Worm (Caenorhabditis elegans) whole organism, young adult: ENCODE measurements around the gene sri-24.
A peak's percentile ranks its signal among the peaks of the same experiment; 100 is the strongest.

Experiments
- B0035.1 ChIP-seq: sonication (generic microtip); optimal IDR thresholded peaks from 2 replicates; lab custom pipeline; 2016; ENCODE audit warnings: missing genetic modification characterization, mild to moderate bottlenecking, missing compliant biosample characterization, missing genotype, missing genetic modification reagents
- B0336.3 ChIP-seq: fragments of 200-800 bp; sonication (Bioruptor generic); IDR thresholded peaks from 2 replicates; pipeline ENCODE4 v1.3.6; 2022; ENCODE audit warnings: missing genetic modification characterization, missing compliant biosample characterization
- D2030.7 ChIP-seq: fragments of 200-800 bp; sonication (Bioruptor generic); IDR thresholded peaks from 2 replicates; pipeline ENCODE4 v1.3.6; 2022; ENCODE audit warnings: missing genetic modification reagents, missing genetic modification characterization, missing compliant biosample characterization
- F22D6.2 ChIP-seq: sonication (generic microtip); optimal IDR thresholded peaks from 2 replicates; lab custom pipeline; 2016; ENCODE audit warnings: mild to moderate bottlenecking, missing genetic modification characterization, missing compliant biosample characterization
- F55B11.4 ChIP-seq: sonication (generic microtip); optimal IDR thresholded peaks from 2 replicates; lab custom pipeline; 2016; ENCODE audit warnings: missing compliant biosample characterization, missing genetic modification characterization, borderline replicate concordance; ENCODE audit not compliant: insufficient read depth
- F57C9.4 ChIP-seq: sonication (generic microtip); optimal IDR thresholded peaks from 2 replicates; lab custom pipeline; 2017; ENCODE audit warnings: mild to moderate bottlenecking, missing genetic modification characterization, missing compliant biosample characterization
- K12H6.12 ChIP-seq: fragments of 200-800 bp; sonication (Bioruptor generic); optimal IDR thresholded peaks from 2 replicates; lab custom pipeline; 2018; ENCODE audit warnings: mild to moderate bottlenecking, missing genetic modification characterization, missing compliant biosample characterization
- T26A5.8 ChIP-seq: sonication (generic microtip); optimal IDR thresholded peaks from 2 replicates; lab custom pipeline; 2016; ENCODE audit warnings: missing genetic modification characterization, missing compliant biosample characterization
- Y56A3A.18 ChIP-seq: fragments of 200-800 bp; sonication (Bioruptor generic); IDR thresholded peaks from 2 replicates; pipeline ENCODE4 v1.3.6; 2022; ENCODE audit warnings: missing genetic modification reagents, missing genetic modification characterization, missing compliant biosample characterization
- Y67H2A.10 ChIP-seq: fragments of 200-800 bp; sonication (Bioruptor generic); conservative IDR thresholded peaks from 2 replicates; pipeline ENCODE4 v1.3.6; 2022; ENCODE audit warnings: missing genetic modification reagents, missing genetic modification characterization, missing compliant biosample characterization
- ama-1 ChIP-seq, 3 experiments: fragments of 150-350 bp in 1 of 3; sonication (generic microtip) in 2 of 3; optimal IDR thresholded peaks; 2 replicates each; lab custom pipeline; 2014 to 2018; ENCODE audit warnings: missing biosample characterization in 2 of 3, missing genetic modification characterization in 2 of 3, missing genetic modification reagents in 2 of 3
- atf-7 ChIP-seq: sonication (generic microtip); optimal IDR thresholded peaks from 2 replicates; lab custom pipeline; 2017; ENCODE audit warnings: mild to moderate bottlenecking, missing genetic modification characterization, missing compliant biosample characterization
- attf-3 ChIP-seq: fragments of 200-800 bp; sonication (Bioruptor generic); conservative IDR thresholded peaks from 2 replicates; pipeline ENCODE4 v1.3.6; 2022; ENCODE audit warnings: missing genetic modification reagents, missing genetic modification characterization, missing compliant biosample characterization
- attf-6 ChIP-seq: fragments of 200-800 bp; sonication (Bioruptor generic); IDR thresholded peaks from 2 replicates; pipeline ENCODE4 v1.3.6; 2022; ENCODE audit warnings: missing genetic modification reagents, missing genetic modification characterization, missing compliant biosample characterization
- bed-2 ChIP-seq: fragments of 200-800 bp; sonication (Bioruptor generic); IDR thresholded peaks from 2 replicates; pipeline ENCODE4 v1.3.6; 2022; ENCODE audit warnings: missing genetic modification reagents, missing genetic modification characterization, missing compliant biosample characterization
- cebp-2 ChIP-seq: fragments of 200-800 bp; sonication (Bioruptor generic); IDR thresholded peaks from 2 replicates; pipeline ENCODE4 v1.3.6; 2022; ENCODE audit warnings: missing genetic modification characterization, missing compliant biosample characterization
- chd-7 ChIP-seq: sonication (generic microtip); optimal IDR thresholded peaks from 2 replicates; lab custom pipeline; 2016; ENCODE audit warnings: mild to moderate bottlenecking, missing genetic modification characterization, moderate library complexity, missing compliant biosample characterization
- dox-1 ChIP-seq: fragments of 200-800 bp; sonication (Bioruptor generic); IDR thresholded peaks from 2 replicates; pipeline ENCODE4 v1.3.6; 2022; ENCODE audit warnings: missing genetic modification reagents, missing genetic modification characterization, missing compliant biosample characterization
- dpff-1 ChIP-seq: sonication (generic microtip); optimal IDR thresholded peaks from 2 replicates; lab custom pipeline; 2017; ENCODE audit warnings: mild to moderate bottlenecking, missing genetic modification characterization, missing compliant biosample characterization
- dpl-1 ChIP-seq: fragments of 150-350 bp; optimal IDR thresholded peaks from 2 replicates; lab custom pipeline; 2014; ENCODE audit warnings: missing biosample characterization, missing genetic modification reagents, missing genetic modification characterization
- egrh-3 ChIP-seq: fragments of 200-800 bp; sonication (Bioruptor generic); IDR thresholded peaks from 2 replicates; pipeline ENCODE4 v1.3.6; 2022; ENCODE audit warnings: missing genetic modification reagents, missing genetic modification characterization, missing compliant biosample characterization
- fkh-3 ChIP-seq: sonication (generic microtip); optimal IDR thresholded peaks from 2 replicates; lab custom pipeline; 2016; ENCODE audit warnings: mild to moderate bottlenecking, missing genetic modification characterization, missing compliant biosample characterization
- hlh-12 ChIP-seq: sonication (generic microtip); optimal IDR thresholded peaks from 2 replicates; lab custom pipeline; 2016; ENCODE audit warnings: missing genetic modification characterization, missing compliant biosample characterization
- hmg-20 ChIP-seq: fragments of 200-800 bp; sonication (Bioruptor generic); IDR thresholded peaks from 2 replicates; pipeline ENCODE4 v1.3.6; 2022; ENCODE audit warnings: missing genetic modification reagents, missing genetic modification characterization, missing compliant biosample characterization
- hrde-1 ChIP-seq: sonication (generic microtip); optimal IDR thresholded peaks from 2 replicates; lab custom pipeline; 2016; ENCODE audit warnings: missing genetic modification characterization, mild to moderate bottlenecking, missing compliant biosample characterization, moderate library complexity, missing genotype, missing genetic modification reagents, borderline replicate concordance
- let-607 ChIP-seq, 2 experiments: fragments of 200-800 bp in 1 of 2; sonication (Bioruptor generic) in 1 of 2; sonication (generic microtip) in 1 of 2; optimal IDR thresholded peaks; 2 replicates each; lab custom pipeline; 2016 to 2018; ENCODE audit warnings: mild to moderate bottlenecking in 2 of 2, missing compliant biosample characterization in 2 of 2, missing genetic modification characterization in 2 of 2, moderate library complexity in 2 of 2, missing genotype in 1 of 2
- lsy-27 ChIP-seq: sonication (generic microtip); optimal IDR thresholded peaks from 2 replicates; lab custom pipeline; 2017; ENCODE audit warnings: missing genetic modification characterization, mild to moderate bottlenecking, missing compliant biosample characterization, antibody characterized with exemption, missing genotype, borderline replicate concordance; ENCODE audit not compliant: insufficient read depth
- madf-3 ChIP-seq: fragments of 200-800 bp; sonication (Bioruptor generic); IDR thresholded peaks from 2 replicates; pipeline ENCODE4 v1.3.6; 2022; ENCODE audit warnings: missing genetic modification reagents, missing genetic modification characterization, missing compliant biosample characterization
- madf-8 ChIP-seq: fragments of 200-800 bp; sonication (Bioruptor generic); conservative IDR thresholded peaks from 2 replicates; pipeline ENCODE4 v1.3.6; 2022; ENCODE audit warnings: missing genetic modification reagents, missing genetic modification characterization, missing compliant biosample characterization
- mel-28 ChIP-seq: sonication (generic microtip); optimal IDR thresholded peaks from 2 replicates; lab custom pipeline; 2016; ENCODE audit warnings: borderline replicate concordance, mild to moderate bottlenecking, missing genetic modification characterization, missing compliant biosample characterization
- mes-4 ChIP-seq: sonication (generic microtip); optimal IDR thresholded peaks from 2 replicates; lab custom pipeline; 2016; ENCODE audit warnings: missing genotype, missing genetic modification characterization, missing compliant biosample characterization
- nfya-1 ChIP-seq: sonication (generic microtip); optimal IDR thresholded peaks from 2 replicates; lab custom pipeline; 2017; ENCODE audit warnings: antibody characterized with exemption, missing compliant biosample characterization, missing genetic modification characterization, borderline replicate concordance; ENCODE audit not compliant: insufficient read depth
- nfyb-1 ChIP-seq: fragments of 200-800 bp; sonication (Bioruptor generic); IDR thresholded peaks from 2 replicates; pipeline ENCODE4 v1.3.6; 2022; ENCODE audit warnings: missing genetic modification reagents, missing genetic modification characterization, missing compliant biosample characterization
- nhr-179 ChIP-seq: sonication (generic microtip); optimal IDR thresholded peaks from 2 replicates; lab custom pipeline; 2016; ENCODE audit warnings: mild to moderate bottlenecking, missing genetic modification characterization, missing compliant biosample characterization
- nhr-80 ChIP-seq: sonication (generic microtip); optimal IDR thresholded peaks from 2 replicates; lab custom pipeline; 2016; ENCODE audit warnings: missing genetic modification characterization, missing compliant biosample characterization
- nhr-90 ChIP-seq: sonication (generic microtip); optimal IDR thresholded peaks from 2 replicates; lab custom pipeline; 2016; ENCODE audit warnings: missing genotype, mild to moderate bottlenecking, missing genetic modification characterization, missing compliant biosample characterization
- pha-4 ChIP-seq: fragments of 150-350 bp; sonication (generic microtip); optimal IDR thresholded peaks from 2 replicates; lab custom pipeline; 2014; ENCODE audit warnings: missing biosample characterization, missing genetic modification reagents, missing genetic modification characterization
- rec-8 ChIP-seq, 2 experiments: sonication (generic microtip); optimal IDR thresholded peaks; 2 replicates each; lab custom pipeline; 2016; ENCODE audit warnings: mild to moderate bottlenecking in 2 of 2, missing genetic modification characterization in 2 of 2, missing genetic modification reagents in 2 of 2, missing genotype in 2 of 2, missing biosample characterization in 1 of 2, missing compliant biosample characterization in 1 of 2, moderate library complexity in 1 of 2
- sea-2 ChIP-seq: fragments of 200-800 bp; sonication (Bioruptor generic); IDR thresholded peaks from 2 replicates; pipeline ENCODE4 v1.3.6; 2022; ENCODE audit warnings: missing genetic modification characterization, missing compliant biosample characterization
- tlf-1 ChIP-seq: fragments of 200-800 bp; sonication (Bioruptor generic); optimal IDR thresholded peaks from 2 replicates; lab custom pipeline; 2018; ENCODE audit warnings: mild to moderate bottlenecking, missing genetic modification characterization, missing compliant biosample characterization
- xnd-1 ChIP-seq: sonication (generic microtip); optimal IDR thresholded peaks from 2 replicates; lab custom pipeline; 2016; ENCODE audit warnings: missing genotype, missing genetic modification reagents, missing genetic modification characterization, missing compliant biosample characterization
- zim-3 ChIP-seq: sonication (generic microtip); optimal IDR thresholded peaks from 2 replicates; lab custom pipeline; 2017; ENCODE audit warnings: mild to moderate bottlenecking, missing genetic modification characterization, moderate library complexity, missing compliant biosample characterization
- ztf-3 ChIP-seq: fragments of 200-800 bp; sonication (Bioruptor generic); optimal IDR thresholded peaks from 2 replicates; lab custom pipeline; 2018; ENCODE audit warnings: mild to moderate bottlenecking, missing genetic modification characterization, missing compliant biosample characterization

sri-24 gene

DNA sequence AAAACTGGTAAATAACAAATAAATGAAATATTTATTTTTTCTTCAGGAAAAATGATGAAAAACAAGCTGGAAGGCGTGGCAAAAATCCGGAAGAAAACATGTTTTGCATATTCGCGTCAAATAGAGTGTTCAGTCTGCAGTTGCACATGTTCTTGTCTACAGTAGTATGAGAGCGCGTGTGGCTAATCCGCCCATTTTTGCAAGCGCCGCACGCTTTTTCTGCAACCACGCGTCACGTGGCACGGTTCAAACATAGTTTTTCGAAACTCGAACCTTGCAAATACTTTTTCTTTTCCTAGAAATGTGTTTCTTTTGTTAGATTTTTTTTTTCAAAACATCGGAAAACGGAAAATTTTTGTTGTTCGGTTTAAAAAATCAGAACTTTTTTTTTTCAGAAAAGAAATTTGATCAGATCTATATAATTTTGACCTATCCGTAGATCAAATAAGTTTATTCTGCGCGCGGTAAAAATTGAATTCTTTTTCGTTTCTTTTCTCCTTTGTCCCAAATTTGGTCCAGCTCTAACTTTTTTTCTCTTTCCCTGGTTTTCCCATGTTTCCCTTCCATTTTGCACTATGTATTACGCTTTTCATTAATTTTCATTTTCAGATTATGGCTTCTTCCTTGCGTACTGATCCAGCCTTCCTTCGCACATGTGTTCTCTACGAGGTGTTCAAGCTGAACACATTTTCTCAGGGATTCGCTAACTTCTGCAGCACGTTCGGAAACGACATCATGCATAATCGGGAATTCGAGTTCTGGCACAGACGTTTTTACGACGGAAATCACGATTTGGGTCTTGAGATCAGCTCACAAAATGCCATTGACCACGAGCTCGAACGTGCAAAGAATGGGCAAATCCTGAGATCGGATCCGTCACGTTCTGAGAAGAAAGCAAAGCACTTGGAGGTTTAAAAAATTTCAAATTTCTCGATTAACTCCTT lies 27.6 kb upstream of the sri-24 start, which contains the start of gene Y75B12B.1 (continued):
- no peak for TF ChIP-seq K12H6.12 (tag; lab: Kevin White, UChicago)
- no peak for TF ChIP-seq B0035.1 (tag; lab: Kevin White, UChicago)
- TF ChIP-seq xnd-1, result peak; percentile 95
- no peak for TF ChIP-seq Y56A3A.18 (GFP tag; lab: Robert Waterston, UW)
- no peak for TF ChIP-seq mes-4 (tag; lab: Kevin White, UChicago)
- TF ChIP-seq nhr-90 (tag; lab: Kevin White, UChicago), result no peak
- no peak for TF ChIP-seq hlh-12 (tag; lab: Kevin White, UChicago)
- no peak for TF ChIP-seq hmg-20 (GFP tag; lab: Robert Waterston, UW)
- TF ChIP-seq zim-3 (tag; lab: Kevin White, UChicago), result no peak
- TF ChIP-seq, all 124 proteins: peak for 36

DNA sequence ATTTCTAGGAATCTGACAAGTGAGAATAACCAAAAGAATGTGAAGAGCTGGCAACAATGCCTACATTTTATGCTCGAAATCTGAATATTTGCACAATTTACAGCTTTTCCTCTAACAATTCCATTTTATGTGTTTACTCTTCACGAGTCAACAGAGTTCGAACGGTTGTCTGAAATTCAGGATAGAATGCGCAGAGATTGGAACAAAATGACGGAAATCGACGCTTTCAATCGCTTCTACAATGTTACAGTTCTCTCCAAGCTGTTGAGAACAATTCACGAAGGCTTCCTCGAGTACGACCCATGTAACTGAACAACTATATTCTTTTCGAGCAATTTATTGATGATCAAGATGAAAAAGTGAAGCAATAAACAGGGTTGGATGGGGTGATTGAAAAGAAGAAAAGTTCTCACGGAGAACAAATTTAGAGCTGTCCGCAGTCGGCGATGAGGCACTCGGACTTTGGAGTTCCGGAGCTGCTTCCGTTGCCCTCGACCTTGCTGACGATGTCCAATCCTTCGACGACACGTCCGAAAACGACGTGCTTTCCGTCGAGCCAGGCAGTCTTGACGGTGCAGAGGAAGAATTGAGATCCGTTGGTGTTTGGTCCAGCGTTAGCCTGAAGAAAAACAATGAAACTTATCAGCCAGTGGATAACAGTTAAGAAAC lies 25.6 kb upstream of the sri-24 start, which contains the start of gene Y75B12B.3:
Gene Y75B12B.3 (minus strand): TSS at position 21 of the 669 bp plus-strand sequence.
- no peak for TF ChIP-seq F22D6.2 (tag; lab: Kevin White, UChicago)
- no peak for TF ChIP-seq nhr-179 (tag; lab: Kevin White, UChicago)
- 0 out of 2 replicates have a peak, but pooled peaks have one; percentile 9 for TF ChIP-seq nfyb-1 (GFP tag; lab: Robert Waterston, UW)
- TF ChIP-seq bed-2 (GFP tag; lab: Robert Waterston, UW), result no peak
- TF ChIP-seq nfya-1 (tag; lab: Kevin White, UChicago), result no peak
- 0 out of 2 replicates have a peak, but pooled peaks have one; percentile 3 for TF ChIP-seq madf-3 (GFP tag; lab: Robert Waterston, UW)
- no peak for TF ChIP-seq chd-7
- peak; percentile 73 for TF ChIP-seq ama-1 (optimal IDR thresholded peaks at IDR 0.05; lab: Kevin White, UChicago)
- TF ChIP-seq ama-1 (GFP tag; optimal IDR thresholded peaks at IDR 0.05; lab: Kevin White, UChicago), result peak in 1 of 2 experiments; percentile 9
- TF ChIP-seq dpl-1 (GFP tag; lab: Kevin White, UChicago), result no peak
- TF ChIP-seq pha-4, result no peak
- no peak for TF ChIP-seq lsy-27 (tag; lab: Kevin White, UChicago)
- no peak for TF ChIP-seq Y67H2A.10 (GFP tag; lab: Robert Waterston, UW)
- peak; percentile 51 for TF ChIP-seq tlf-1 (GFP tag; lab: Kevin White, UChicago)
- no peak for TF ChIP-seq K12H6.12 (tag; lab: Kevin White, UChicago)
- TF ChIP-seq attf-6 (GFP tag; lab: Robert Waterston, UW), result peak; percentile 50; the same call in 1 of the 2 replicates
- TF ChIP-seq ztf-3 (GFP tag; lab: Kevin White, UChicago), result no peak
- TF ChIP-seq cebp-2, result no peak
- TF ChIP-seq dox-1 (GFP tag; lab: Robert Waterston, UW), result peak; percentile 32; the same call in 1 of the 2 replicates
- TF ChIP-seq D2030.7 (GFP tag; lab: Robert Waterston, UW), result no peak
- TF ChIP-seq B0336.3 (GFP tag; lab: Robert Waterston, UW), result peak; percentile 81
- no peak for TF ChIP-seq fkh-3 (tag; lab: Kevin White, UChicago)
- TF ChIP-seq attf-3 (GFP tag; lab: Robert Waterston, UW), result no peak
- no peak for TF ChIP-seq dpff-1
- TF ChIP-seq atf-7 (tag; lab: Kevin White, UChicago), result no peak
- TF ChIP-seq hrde-1 (tag; lab: Kevin White, UChicago), result peak; percentile 64
- peak in 1 of 2 experiments; percentile 22 for TF ChIP-seq rec-8 (tag; optimal IDR thresholded peaks at IDR 0.05; lab: Kevin White, UChicago)
- no peak for TF ChIP-seq sea-2 (GFP tag; lab: Robert Waterston, UW)
- no peak for TF ChIP-seq let-607 (tag; optimal IDR thresholded peaks at IDR 0.05; lab: Kevin White, UChicago)
- TF ChIP-seq mel-28 (tag; lab: Kevin White, UChicago), result no peak
- no peak for TF ChIP-seq nhr-80 (tag; lab: Kevin White, UChicago)
- peak; percentile 18; the same call in 1 of the 2 replicates for TF ChIP-seq egrh-3 (GFP tag; lab: Robert Waterston, UW)
- no peak for TF ChIP-seq F57C9.4 (tag; lab: Kevin White, UChicago)
- TF ChIP-seq madf-8 (GFP tag; lab: Robert Waterston, UW), result peak; percentile 10; the same call in 1 of the 2 replicates
- TF ChIP-seq T26A5.8 (tag; lab: Kevin White, UChicago), result peak; percentile 24
- TF ChIP-seq F55B11.4 (tag; lab: Kevin White, UChicago), result no peak
